Fruit fly (Drosophila melanogaster): ENCODE data around the gene CG6707.
A peak's percentile ranks its signal among the peaks of the same experiment; 100 is the strongest.

CG6707 gene

dm6 chr3L:9850114-9850513 is 48.3 kb downstream of the CG6707 start:
- TF ChIP-seq Hey (tag; optimal IDR thresholded peaks at IDR 0.05) (no peak), Med (GFP tag) (peak; percentile 69), CG11085 (GFP tag; IDR thresholded peaks at IDR 0.05) (no peak), Fer1 (GFP tag; optimal IDR thresholded peaks at IDR 0.05) (no peak), CG5953 (GFP tag; IDR thresholded peaks at IDR 0.05) (no peak), chinmo (GFP tag; IDR thresholded peaks at IDR 0.05; ENCODE audit: partially characterized antibody) (0 out of 4 replicates have a peak, but pooled peaks have one; percentile 50), btn (GFP tag; optimal IDR thresholded peaks at IDR 0.05) (no peak), CG4707 (GFP tag; optimal IDR thresholded peaks at IDR 0.05) (no peak), az2 (GFP tag; optimal IDR thresholded peaks at IDR 0.05) (no peak), CG12391 (tag; optimal IDR thresholded peaks at IDR 0.05) (no peak), disco-r (GFP tag; optimal IDR thresholded peaks at IDR 0.05) (no peak), sr (GFP tag; IDR thresholded peaks at IDR 0.05) (peak; percentile 87), CG8290 (GFP tag; optimal IDR thresholded peaks at IDR 0.05) (no peak), CG8290 (tag; optimal IDR thresholded peaks at IDR 0.05) (no peak), ftz-f1 (GFP tag; optimal IDR thresholded peaks at IDR 0.05) (peak; percentile 49)

- TF ChIP-seq sqz (GFP tag; optimal IDR thresholded peaks at IDR 0.05) (peak; percentile 4), CG30403 (GFP tag; optimal IDR thresholded peaks at IDR 0.05) (no peak), CG14965 (GFP tag; optimal IDR thresholded peaks at IDR 0.05; ENCODE audit: borderline replicate concordance) (no peak), CG16863 (GFP tag; optimal IDR thresholded peaks at IDR 0.05) (no peak), CG17612 (GFP tag; IDR thresholded peaks at IDR 0.05) (no peak), pita (GFP tag; optimal IDR thresholded peaks at IDR 0.05) (no peak), Drgx (GFP tag; IDR thresholded peaks at IDR 0.05) (peak; percentile 58), CG3407 (GFP tag; optimal IDR thresholded peaks at IDR 0.05) (no peak), Dp (GFP tag; optimal IDR thresholded peaks at IDR 0.05) (no peak), cwo (GFP tag; optimal IDR thresholded peaks at IDR 0.05) (no peak), bsh (GFP tag; optimal IDR thresholded peaks at IDR 0.05) (peak in 1 of 2 experiments; percentile 95), br (optimal IDR thresholded peaks at IDR 0.05) (no peak), CG14441 (GFP tag; IDR thresholded peaks at IDR 0.05) (no peak), Hr39 (optimal IDR thresholded peaks at IDR 0.05) (peak; percentile 65), nom (GFP tag; optimal IDR thresholded peaks at IDR 0.05) (peak; percentile 96), CG10565 (GFP tag; optimal IDR thresholded peaks at IDR 0.05) (no peak)
These were observed 49.6 kb downstream of the CG6707 start for dm6 chr3L:9848744-9849143.

dm6 chr3L:9847420-9847977 is 50.9 kb downstream of the CG6707 start:
- TF ChIP-seq dimm (GFP tag; IDR thresholded peaks at IDR 0.05) (no peak), Chrac-16 (GFP tag; optimal IDR thresholded peaks at IDR 0.05) (peak; percentile 37), eyg (GFP tag; optimal IDR thresholded peaks at IDR 0.05) (peak; percentile 17), Lhr (GFP tag; optimal IDR thresholded peaks at IDR 0.05) (no peak), CG8290 (GFP tag; optimal IDR thresholded peaks at IDR 0.05) (no peak), CG8290 (tag; optimal IDR thresholded peaks at IDR 0.05) (peak in 1 of 2 experiments; percentile 87), CG10979 (tag; optimal IDR thresholded peaks at IDR 0.05) (no peak), Rfx (GFP tag; IDR thresholded peaks at IDR 0.05) (peak; percentile 84), caup (GFP tag; optimal IDR thresholded peaks at IDR 0.05; ENCODE audit: severe bottlenecking) (peak; percentile 64), CG18476 (GFP tag; optimal IDR thresholded peaks at IDR 0.05) (no peak), otp (GFP tag; IDR thresholded peaks at IDR 0.05) (peak; percentile 21; the same call in 1 of the 3 replicates), CG17359 (tag; optimal IDR thresholded peaks at IDR 0.05) (peak; percentile 62), CG34224 (GFP tag; IDR thresholded peaks at IDR 0.05; ENCODE audit: partially characterized antibody) (no peak), Hmx (GFP tag; optimal IDR thresholded peaks at IDR 0.05) (no peak), lilli (GFP tag; optimal IDR thresholded peaks at IDR 0.05) (peak; percentile 76), Bteb2 (GFP tag; optimal IDR thresholded peaks at IDR 0.05) (peak; percentile 56), H2.0 (GFP tag; IDR thresholded peaks at IDR 0.05) (0 out of 2 replicates have a peak, but pooled peaks have one; percentile 5), gem (tag; optimal IDR thresholded peaks at IDR 0.05) (peak; percentile 65), tup (GFP tag; optimal IDR thresholded peaks at IDR 0.05) (no peak), lab (GFP tag; optimal IDR thresholded peaks at IDR 0.05) (peak; percentile 76), seq (GFP tag; IDR thresholded peaks at IDR 0.05) (peak; percentile 49; the same call in 1 of the 2 replicates)

Measured in whole organism, embryonic.